Fruit fly (Drosophila melanogaster): ENCODE results near the gene CG9231.

dm6 chr3L:19579346-19579745 is 6.5 kb downstream of the CG9231 start:
- TF ChIP-seq CG8290 (GFP tag; optimal IDR thresholded peaks at IDR 0.05) (no peak), CG8290 (tag; optimal IDR thresholded peaks at IDR 0.05) (no peak), onecut (GFP tag; IDR thresholded peaks at IDR 0.05) (no peak), CG17829 (tag; optimal IDR thresholded peaks at IDR 0.05) (no peak), trem (tag; optimal IDR thresholded peaks at IDR 0.05) (no peak), Hand (GFP tag; optimal IDR thresholded peaks at IDR 0.05) (no peak), CG12071 (GFP tag; optimal IDR thresholded peaks at IDR 0.05) (no peak), kay (GFP tag; optimal IDR thresholded peaks at IDR 0.05) (no peak), CG1233 (GFP tag; optimal IDR thresholded peaks at IDR 0.05) (no peak)

Data from whole organism, embryonic.